Fruit fly (Drosophila melanogaster) ovary, adult (tissue): Measurements from ENCODE around the gene Mf.

Source experiments
- CG17801 ChIP-seq: fragments of 200-800 bp; optimal IDR thresholded peaks from 2 replicates; lab custom pipeline; 2019; ENCODE audit warnings: missing biosample characterization, mild to moderate bottlenecking, missing genetic modification characterization, moderate library complexity; ENCODE audit not compliant: partially characterized antibody

Gene Mf

DNA sequence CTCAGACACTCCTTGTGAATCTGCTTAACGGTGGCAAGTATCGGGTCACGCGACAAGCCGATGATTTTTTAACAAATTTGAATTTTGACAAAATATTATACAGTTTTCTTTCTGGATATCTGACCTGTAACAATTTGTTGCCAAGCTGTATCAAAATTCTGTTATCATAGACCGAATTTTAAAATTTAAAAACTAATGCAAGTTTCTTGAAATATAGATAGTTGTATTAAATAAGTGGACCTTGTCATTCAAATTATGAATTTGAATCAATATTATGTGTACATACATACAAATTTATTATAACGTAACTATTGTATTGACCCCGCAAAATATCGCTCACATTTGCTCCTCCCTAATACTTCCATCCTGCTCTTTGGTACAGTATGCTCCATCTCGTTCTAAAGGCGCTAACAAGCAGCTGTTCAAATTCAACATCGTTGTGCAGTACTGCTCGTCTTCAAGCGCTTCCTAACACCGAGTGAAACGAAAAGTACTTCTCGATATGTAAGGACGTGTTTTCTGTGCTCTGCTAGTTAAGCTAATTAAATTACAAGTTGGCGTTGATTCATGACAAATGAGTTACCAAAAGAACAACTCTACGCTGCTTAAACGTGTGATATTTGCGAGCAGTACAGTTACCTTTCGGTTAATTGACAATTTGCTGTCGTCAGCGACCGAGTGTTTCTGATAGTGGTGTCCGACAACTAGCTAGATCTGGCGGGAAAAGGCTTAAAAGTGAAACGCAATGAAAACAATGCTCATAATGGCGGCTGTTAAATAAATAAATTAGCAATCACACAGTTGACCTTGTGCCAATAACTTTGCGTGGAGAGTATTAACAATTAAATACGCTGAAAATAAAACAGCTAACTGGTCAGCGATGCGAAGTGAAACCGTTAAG lies 15.1 kb upstream of the Mf start, which contains the start of the genes Kpc1 and CG42542:
Kpc1 (minus strand) TSS at position 77 of the 901 bp plus-strand sequence.
CG42542 (plus strand) TSS at position 465 of the 901 bp plus-strand sequence.
- peak; percentile 44 for TF ChIP-seq CG17801 (GFP tag; lab: Kevin White, UChicago)

DNA sequence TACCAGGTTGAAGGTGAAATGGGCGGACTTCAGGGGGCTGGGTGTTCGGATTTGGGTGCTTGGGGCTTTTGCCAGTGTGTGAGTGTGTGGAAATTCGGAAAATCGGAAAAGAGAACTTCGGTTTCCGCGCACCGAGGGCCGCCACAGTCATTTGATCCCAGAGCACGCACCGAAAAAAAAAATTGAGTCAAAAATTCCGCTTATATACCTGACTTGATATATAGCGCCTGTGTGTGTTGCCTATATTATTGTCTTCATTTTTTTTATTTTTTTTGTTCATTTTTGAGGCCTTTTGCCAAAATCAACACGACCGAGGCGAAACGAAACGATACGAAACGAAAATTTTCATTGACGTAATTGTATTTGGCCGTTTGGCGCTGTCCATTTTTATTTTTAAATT lies 4.1 kb downstream of the Mf start:
- no peak for TF ChIP-seq CG17801 (GFP tag; lab: Kevin White, UChicago)

dm6 chr3R:15149772-15150512 lies 31.4 kb downstream of the Mf start, which contains the start of gene Gyc88E:
Gene Gyc88E (plus strand): TSS chr3R:15150375.
- no peak for TF ChIP-seq CG17801 (GFP tag; lab: Kevin White, UChicago)

- no peak for TF ChIP-seq CG17801 (GFP tag; lab: Kevin White, UChicago)
Measured at dm6 chr3R:15148562-15148961, 32.7 kb downstream of the Mf start.

DNA sequence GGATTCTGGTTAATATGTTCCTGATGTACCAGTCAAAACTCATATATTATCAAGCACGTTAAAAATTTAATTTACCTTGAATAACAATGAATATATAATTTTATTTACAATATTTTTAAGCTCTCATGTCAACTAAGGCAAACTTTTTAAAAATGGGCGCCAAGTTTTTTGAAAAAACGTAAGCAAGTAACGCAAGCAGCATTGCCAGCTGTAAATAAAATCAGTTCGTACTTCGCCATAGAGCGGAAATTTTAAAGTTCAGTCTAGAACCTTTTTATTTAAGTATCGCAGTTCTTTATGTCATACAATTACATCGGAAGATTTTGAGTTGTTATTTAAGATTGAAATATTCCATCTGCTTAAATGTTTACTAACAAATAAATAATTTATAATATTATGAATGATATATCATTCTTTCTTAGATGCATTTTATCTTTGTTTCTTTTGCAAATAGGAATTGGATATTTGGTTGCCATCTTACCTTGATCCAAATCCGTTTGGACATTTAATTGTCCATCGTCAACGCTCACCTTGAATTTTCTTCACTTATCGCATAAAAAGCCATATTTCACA lies 33.4 kb downstream of the Mf start:
- no peak for TF ChIP-seq CG17801 (GFP tag; lab: Kevin White, UChicago)

dm6 chr3R:15147038-15147744 lies 34.1 kb downstream of the Mf start, which contains the start of gene Glys:
Gene Glys (minus strand): TSS chr3R:15147531.
- peak; percentile 79 for TF ChIP-seq CG17801 (GFP tag; lab: Kevin White, UChicago)

DNA sequence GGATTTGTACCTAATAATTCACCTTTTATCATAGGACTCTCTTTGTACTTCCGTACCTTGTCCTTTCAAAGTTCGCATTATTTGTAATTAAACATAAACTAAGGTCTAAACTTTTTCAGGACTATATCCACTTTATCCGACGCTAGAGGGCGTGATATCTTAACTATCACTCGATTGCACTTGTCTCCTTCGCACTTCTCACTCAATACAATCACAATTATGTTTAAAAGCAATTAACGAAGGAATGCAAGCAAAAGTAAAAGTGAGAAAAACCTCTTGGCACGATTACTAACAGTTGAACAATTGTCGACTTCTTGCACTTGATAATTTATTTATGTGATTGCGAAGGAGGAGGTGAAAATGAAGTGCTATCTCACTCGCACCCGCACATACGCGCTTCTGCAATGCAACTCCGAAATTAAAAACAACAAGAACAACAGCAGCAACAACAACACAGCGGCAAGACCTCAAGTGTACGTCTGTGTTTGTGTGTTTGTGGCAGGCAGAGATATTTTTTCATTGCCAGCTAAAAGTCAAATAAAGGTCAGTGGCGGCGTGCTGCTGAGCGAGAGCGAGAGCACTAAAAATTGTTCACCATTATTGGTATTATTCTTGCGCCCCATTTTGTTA lies 34.8 kb downstream of the Mf start:
- no peak for TF ChIP-seq CG17801 (GFP tag; lab: Kevin White, UChicago)

dm6 chr3R:15145491-15145890 lies 35.8 kb downstream of the Mf start:
- TF ChIP-seq CG17801 (GFP tag; lab: Kevin White, UChicago), result no peak

- no peak for TF ChIP-seq CG17801 (GFP tag; lab: Kevin White, UChicago)
Measured at dm6 chr3R:15139816-15140473, 41.4 kb downstream of the Mf start, which contains the start of gene CG3987. Gene CG3987 (plus strand): TSS chr3R:15139958.

- no peak for TF ChIP-seq CG17801 (GFP tag; lab: Kevin White, UChicago)
Measured at dm6 chr3R:15139010-15139815, 42.1 kb downstream of the Mf start.

dm6 chr3R:15138251-15138650 lies 43.1 kb downstream of the Mf start:
- no peak for TF ChIP-seq CG17801 (GFP tag; lab: Kevin White, UChicago)

DNA sequence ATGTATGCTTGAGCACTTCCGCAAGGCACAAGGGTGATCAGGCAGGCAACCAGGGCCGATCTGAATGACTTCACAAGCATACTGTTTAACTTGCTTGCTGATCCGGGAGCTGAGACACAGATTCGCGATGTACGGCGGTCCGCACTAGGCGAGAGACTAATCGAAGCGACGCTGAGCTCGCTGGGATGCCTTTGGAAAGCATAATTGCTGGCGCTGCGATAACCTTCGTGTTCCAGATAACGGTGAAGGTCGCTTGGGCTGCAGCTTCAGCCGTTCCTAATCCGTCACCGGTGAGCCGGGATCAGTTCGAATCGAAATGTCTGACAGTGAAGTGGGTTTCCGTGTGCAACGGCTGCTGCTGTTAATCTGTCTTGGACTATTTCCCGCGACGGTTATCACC lies 44.5 kb downstream of the Mf start, which contains the start of the genes CG6912 and CG3984:
CG6912 (minus strand) TSS at position 159 of the 400 bp plus-strand sequence.
CG3984 (plus strand) TSS at position 303 of the 400 bp plus-strand sequence.
- TF ChIP-seq CG17801 (GFP tag; lab: Kevin White, UChicago), result no peak
